Fruit fly (Drosophila melanogaster): ENCODE results near the gene RtcB.

The RtcB gene

DNA sequence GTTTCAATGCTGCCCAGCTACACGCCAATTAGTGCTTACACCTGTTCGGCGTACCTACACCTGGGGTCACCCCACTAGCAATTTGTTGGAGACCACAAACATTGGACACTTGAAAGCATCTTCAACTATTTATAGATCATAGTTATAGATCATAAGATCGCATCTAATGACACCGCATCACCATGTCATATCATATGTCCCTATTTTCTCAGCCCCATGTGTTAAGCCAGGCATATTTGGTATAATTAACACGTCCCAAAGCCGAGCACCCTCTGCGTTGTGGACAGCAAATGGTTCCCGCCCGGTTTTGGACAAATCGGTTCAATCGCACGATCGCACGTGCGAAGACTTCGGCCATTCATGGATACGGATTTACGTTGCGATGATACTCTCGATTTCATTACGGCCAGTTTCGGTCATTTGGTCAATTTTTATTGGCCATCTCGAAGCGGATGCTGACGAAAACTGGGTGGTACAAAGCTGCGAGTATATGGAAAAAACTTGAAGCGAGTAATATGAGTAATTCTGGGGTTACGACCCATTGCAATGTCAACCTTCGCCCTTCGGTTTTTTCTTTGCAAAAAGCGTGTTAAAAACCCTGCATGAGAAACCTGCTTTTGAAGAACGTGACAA lies 9.3 kb downstream of the RtcB start (continued):
- TF ChIP-seq CG4318 (GFP tag; optimal IDR thresholded peaks at IDR 0.05) (peak; percentile 68), Sox102F (GFP tag; optimal IDR thresholded peaks at IDR 0.05) (peak; percentile 16), fd59A (GFP tag; optimal IDR thresholded peaks at IDR 0.05) (peak; percentile 73), CG6163 (GFP tag; IDR thresholded peaks at IDR 0.05) (peak; percentile 71), CG10669 (GFP tag; optimal IDR thresholded peaks at IDR 0.05) (peak; percentile 44), CG16779 (tag; optimal IDR thresholded peaks at IDR 0.05) (peak; percentile 33), Eip93F (GFP tag; optimal IDR thresholded peaks at IDR 0.05) (no peak), achi (GFP tag; optimal IDR thresholded peaks at IDR 0.05) (peak; percentile 83), CG3032 (tag; optimal IDR thresholded peaks at IDR 0.05) (peak; percentile 54), CG11902 (GFP tag; optimal IDR thresholded peaks at IDR 0.05) (peak; percentile 22), CG10631 (GFP tag; optimal IDR thresholded peaks at IDR 0.05) (peak; percentile 76), CG15336 (GFP tag; IDR thresholded peaks at IDR 0.05) (peak; percentile 74), eg (GFP tag; IDR thresholded peaks at IDR 0.05) (peak; percentile 54; the same call in 2 of the 3 replicates), Sox14 (GFP tag; optimal IDR thresholded peaks at IDR 0.05) (peak; percentile 77), Hr39 (GFP tag; optimal IDR thresholded peaks at IDR 0.05) (peak; percentile 14), Ets96B (tag; optimal IDR thresholded peaks at IDR 0.05) (peak; percentile 81), CG6808 (GFP tag; optimal IDR thresholded peaks at IDR 0.05) (peak; percentile 51), OdsH (GFP tag; optimal IDR thresholded peaks at IDR 0.05) (peak; percentile 83), CG11762 (GFP tag; optimal IDR thresholded peaks at IDR 0.05; ENCODE audit: insufficient read depth) (no peak), CG6276 (GFP tag; optimal IDR thresholded peaks at IDR 0.05) (no peak), dac (GFP tag; optimal IDR thresholded peaks at IDR 0.05) (peak; percentile 67), acj6 (GFP tag; optimal IDR thresholded peaks at IDR 0.05) (peak; percentile 74), Hr38 (GFP tag; optimal IDR thresholded peaks at IDR 0.05) (no peak), spab (GFP tag; optimal IDR thresholded peaks at IDR 0.05) (peak; percentile 27), CG32006 (GFP tag; optimal IDR thresholded peaks at IDR 0.05) (peak; percentile 68), cyc (GFP tag; optimal IDR thresholded peaks at IDR 0.05) (peak; percentile 36), fkh (GFP tag; optimal IDR thresholded peaks at IDR 0.05) (no peak), salr (GFP tag; optimal IDR thresholded peaks at IDR 0.05) (peak; percentile 34 to 75), CG8632 (GFP tag; optimal IDR thresholded peaks at IDR 0.05) (peak; percentile 21), CG3919 (GFP tag; optimal IDR thresholded peaks at IDR 0.05) (peak; percentile 48)

DNA sequence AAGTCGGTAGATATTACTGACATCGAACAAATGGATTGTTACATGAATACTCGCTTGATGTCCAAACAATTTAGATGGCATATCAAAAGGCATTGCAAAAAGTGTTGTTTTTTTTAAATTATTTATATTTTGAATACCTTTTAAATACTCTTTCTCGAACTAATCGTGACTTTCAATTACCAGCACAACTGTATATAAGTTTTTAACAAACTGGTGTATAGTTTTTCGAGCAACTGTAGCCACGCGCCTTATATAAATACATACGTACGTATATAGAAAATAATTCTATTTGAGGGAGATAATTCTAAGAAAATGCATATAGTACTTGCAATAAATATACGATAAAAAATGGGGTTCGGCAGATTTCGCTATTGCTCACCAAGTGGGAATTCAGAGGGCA lies 9.8 kb downstream of the RtcB start:
- peak; percentile 43 for TF ChIP-seq Eip78C (GFP tag)
- TF ChIP-seq Ets21C (GFP tag; optimal IDR thresholded peaks at IDR 0.05) = no peak
- no peak for TF ChIP-seq fd85E (GFP tag; optimal IDR thresholded peaks at IDR 0.05)
- TF ChIP-seq CG9139 (GFP tag; optimal IDR thresholded peaks at IDR 0.05) = no peak

DNA sequence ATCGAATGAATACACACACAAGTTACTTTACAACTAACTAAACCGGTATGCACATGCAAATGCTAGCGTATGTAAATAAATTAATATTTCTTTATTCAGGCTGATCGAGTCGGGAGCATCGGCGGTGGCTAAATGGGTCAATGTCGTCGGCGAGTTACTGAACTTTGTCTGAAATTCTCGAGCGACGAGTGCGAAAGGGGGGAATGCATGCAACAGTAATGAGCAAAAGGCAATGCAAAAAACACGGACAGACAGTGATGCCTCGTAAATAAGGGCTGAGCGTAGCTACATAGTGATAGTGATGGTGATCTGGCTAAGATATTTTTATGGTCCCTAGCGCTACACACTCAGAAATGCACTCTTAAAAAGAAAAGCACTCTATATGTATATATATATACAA lies 10.3 kb downstream of the RtcB start:
- peak; percentile 30 for TF ChIP-seq CG8632 (GFP tag; optimal IDR thresholded peaks at IDR 0.05)
- TF ChIP-seq CG6792 (GFP tag; optimal IDR thresholded peaks at IDR 0.05) = no peak
- TF ChIP-seq CG15336 (GFP tag; IDR thresholded peaks at IDR 0.05) = peak; percentile 25; the same call in 1 of the 2 replicates
- peak; percentile 16 for TF ChIP-seq vri (GFP tag; optimal IDR thresholded peaks at IDR 0.05)
- TF ChIP-seq CG1621 (tag; optimal IDR thresholded peaks at IDR 0.05) = peak; percentile 28
- TF ChIP-seq CG6808 (GFP tag; optimal IDR thresholded peaks at IDR 0.05) = peak; percentile 31
- peak; percentile 54 for TF ChIP-seq pdm3 (GFP tag; optimal IDR thresholded peaks at IDR 0.05)
- peak; percentile 78 for TF ChIP-seq Eip75B (GFP tag; optimal IDR thresholded peaks at IDR 0.05)
- peak; percentile 18 for TF ChIP-seq CG3032 (tag; optimal IDR thresholded peaks at IDR 0.05)
- TF ChIP-seq CG10669 (GFP tag; optimal IDR thresholded peaks at IDR 0.05) = no peak
- TF ChIP-seq svp (GFP tag) = no peak
- peak; percentile 14 to 58 for TF ChIP-seq ss (GFP tag; optimal IDR thresholded peaks at IDR 0.05)
- no peak for TF ChIP-seq Hr38 (GFP tag; optimal IDR thresholded peaks at IDR 0.05)
- no peak for TF ChIP-seq fkh (GFP tag; optimal IDR thresholded peaks at IDR 0.05)
- peak; percentile 7 for TF ChIP-seq acj6 (GFP tag; optimal IDR thresholded peaks at IDR 0.05)
- TF ChIP-seq Ets96B (tag; optimal IDR thresholded peaks at IDR 0.05) = peak; percentile 9
- 0 out of 3 replicates have a peak, but pooled peaks have one; percentile 34 for TF ChIP-seq eg (GFP tag; IDR thresholded peaks at IDR 0.05)
- no peak for TF ChIP-seq Sox15 (GFP tag; optimal IDR thresholded peaks at IDR 0.05)
- no peak for TF ChIP-seq CG6276 (GFP tag; optimal IDR thresholded peaks at IDR 0.05)
- peak; percentile 91 for TF ChIP-seq CG6163 (GFP tag; IDR thresholded peaks at IDR 0.05)
- TF ChIP-seq dsx (GFP tag; optimal IDR thresholded peaks at IDR 0.05; ENCODE audit: poor library complexity, severe bottlenecking) = peak; percentile 49
- TF ChIP-seq CG3919 (GFP tag; optimal IDR thresholded peaks at IDR 0.05) = peak; percentile 6

Measured in whole organism, prepupa.